Worm (Caenorhabditis elegans): ENCODE measurements around the gene T06E6.10.

Gene T06E6.10

ce11 chrV:15459088-15459487 lies 41.2 kb downstream of the T06E6.10 start, which contains the start of gene str-71:
Gene str-71 (minus strand): TSS chrV:15459188.
- TF ChIP-seq mdt-29 (GFP tag; IDR thresholded peaks at IDR 0.05) (no peak), aha-1 (tag) (peak; percentile 83)

ce11 chrV:15464402-15464801 lies 46.5 kb downstream of the T06E6.10 start, which contains the start of gene rocf-1:
Gene rocf-1 (minus strand): TSS chrV:15464502.
- TF ChIP-seq spr-1 (tag; optimal IDR thresholded peaks at IDR 0.05): no peak
- no peak for TF ChIP-seq egl-27 (tag; optimal IDR thresholded peaks at IDR 0.05)
- TF ChIP-seq dmd-8 (GFP tag; IDR thresholded peaks at IDR 0.05): 0 out of 2 replicates have a peak, but pooled peaks have one; percentile 31
- no peak for TF ChIP-seq saeg-2 (GFP tag; IDR thresholded peaks at IDR 0.05)
- no peak for TF ChIP-seq T20F7.1 (GFP tag; optimal IDR thresholded peaks at IDR 0.05)
- TF ChIP-seq F26F4.8 (GFP tag; conservative IDR thresholded peaks at IDR 0.05): no peak
- TF ChIP-seq nhr-25 (tag; optimal IDR thresholded peaks at IDR 0.05; ENCODE audit: borderline replicate concordance, insufficient read depth): no peak
- TF ChIP-seq hlh-11 (tag; optimal IDR thresholded peaks at IDR 0.05): no peak
- no peak for TF ChIP-seq unc-39 (tag; optimal IDR thresholded peaks at IDR 0.05)

ce11 chrV:15465032-15465727 lies 47.3 kb downstream of the T06E6.10 start, which contains the start of gene pqn-71:
Gene pqn-71 (plus strand): TSS chrV:15465677.
- no peak for TF ChIP-seq R02D3.7 (tag; optimal IDR thresholded peaks at IDR 0.05)
- peak; percentile 63; the same call in 1 of the 2 replicates for TF ChIP-seq set-16 (GFP tag; IDR thresholded peaks at IDR 0.05)
- no peak for TF ChIP-seq ama-1 (optimal IDR thresholded peaks at IDR 0.05)
- peak; percentile 93 for TF ChIP-seq lin-29 (GFP tag; IDR thresholded peaks at IDR 0.05)
- TF ChIP-seq ceh-62 (tag; optimal IDR thresholded peaks at IDR 0.05): no peak
- peak; percentile 46 to 77 for TF ChIP-seq mdl-1 (tag; optimal IDR thresholded peaks at IDR 0.05)
- peak; percentile 98 for TF ChIP-seq dmd-8 (GFP tag; IDR thresholded peaks at IDR 0.05)
- TF ChIP-seq zip-2 (tag; optimal IDR thresholded peaks at IDR 0.05): peak; percentile 90
- TF ChIP-seq vab-7 (GFP tag; IDR thresholded peaks at IDR 0.05): peak; percentile 91
- TF ChIP-seq nhr-111 (GFP tag; optimal IDR thresholded peaks at IDR 0.05): peak; percentile 86
- peak; percentile 91 for TF ChIP-seq F49E8.2 (tag; optimal IDR thresholded peaks at IDR 0.05; ENCODE audit: borderline replicate concordance)
- peak; percentile 92 for TF ChIP-seq duxl-1 (tag; optimal IDR thresholded peaks at IDR 0.05; ENCODE audit: poor library complexity)
- peak; percentile 12 for TF ChIP-seq nhr-76 (tag; optimal IDR thresholded peaks at IDR 0.05)
- peak; percentile 89 for TF ChIP-seq ceh-20 (GFP tag; IDR thresholded peaks at IDR 0.05)
- peak; percentile 97 for TF ChIP-seq F26F4.8 (GFP tag; conservative IDR thresholded peaks at IDR 0.05)
- no peak for TF ChIP-seq daf-12 (tag; optimal IDR thresholded peaks at IDR 0.05)
- TF ChIP-seq lin-1 (GFP tag; IDR thresholded peaks at IDR 0.05): peak; percentile 92
- TF ChIP-seq fos-1 (tag; optimal IDR thresholded peaks at IDR 0.05): no peak
- no peak for TF ChIP-seq lin-15B (tag; optimal IDR thresholded peaks at IDR 0.05)
- TF ChIP-seq hlh-11 (tag; optimal IDR thresholded peaks at IDR 0.05): peak; percentile 89
- TF ChIP-seq D1046.2 (GFP tag; IDR thresholded peaks at IDR 0.05): peak; percentile 93
- peak; percentile 94 to 95 for TF ChIP-seq madf-5 (GFP tag; IDR thresholded peaks at IDR 0.05)
- peak; percentile 89 for TF ChIP-seq lin-38 (GFP tag; IDR thresholded peaks at IDR 0.05)
- peak; percentile 97 for TF ChIP-seq Y105C5A.15 (GFP tag; IDR thresholded peaks at IDR 0.05)
- TF ChIP-seq T20F7.1 (GFP tag; optimal IDR thresholded peaks at IDR 0.05): no peak
- TF ChIP-seq sdz-12 (GFP tag; optimal IDR thresholded peaks at IDR 0.05): peak; percentile 92
- peak; percentile 95 for TF ChIP-seq spr-1 (tag; optimal IDR thresholded peaks at IDR 0.05)
- peak; percentile 93 for TF ChIP-seq mdt-29 (GFP tag; IDR thresholded peaks at IDR 0.05)
- TF ChIP-seq snpc-4 (tag; optimal IDR thresholded peaks at IDR 0.05): peak; percentile 27
- peak; percentile 80 for TF ChIP-seq nhr-25 (tag; optimal IDR thresholded peaks at IDR 0.05; ENCODE audit: borderline replicate concordance, insufficient read depth)
- peak; percentile 94 for TF ChIP-seq nhr-42 (GFP tag; IDR thresholded peaks at IDR 0.05)
- TF ChIP-seq ceh-44 (GFP tag; IDR thresholded peaks at IDR 0.05): peak; percentile 93
- no peak for TF ChIP-seq lin-39 (tag; optimal IDR thresholded peaks at IDR 0.05)
- peak; percentile 96 for TF ChIP-seq mep-1 (tag; optimal IDR thresholded peaks at IDR 0.05)
- no peak for TF ChIP-seq ztf-7 (tag; optimal IDR thresholded peaks at IDR 0.05)
- peak; percentile 90 for TF ChIP-seq zfp-3 (GFP tag; conservative IDR thresholded peaks at IDR 0.05)
- peak; percentile 83 for TF ChIP-seq F37D6.2 (tag; optimal IDR thresholded peaks at IDR 0.05)
- TF ChIP-seq jun-1 (tag; optimal IDR thresholded peaks at IDR 0.05): peak; percentile 75
- no peak for TF ChIP-seq skn-1 (tag; optimal IDR thresholded peaks at IDR 0.05)
- TF ChIP-seq daf-19 (GFP tag; conservative IDR thresholded peaks at IDR 0.05): peak; percentile 82; the same call in 1 of the 2 replicates
- TF ChIP-seq arid-1 (GFP tag; conservative IDR thresholded peaks at IDR 0.05): peak; percentile 92
